Worm (Caenorhabditis elegans): Measurements from ENCODE around the gene msd-4.

The msd-4 gene

ce11 chrIII:4856109-4856508, 12.4 kb downstream of the msd-4 start, which contains the start of gene C35D10.7:
Gene C35D10.7, plus strand, starts transcription at chrIII:4856193.
- TF ChIP-seq mec-3 (tag; optimal IDR thresholded peaks at IDR 0.05; ENCODE audit: borderline replicate concordance), result no peak
- no peak for TF ChIP-seq elt-4 (tag; optimal IDR thresholded peaks at IDR 0.05)
- TF ChIP-seq gmeb-2 (tag; optimal IDR thresholded peaks at IDR 0.05), result no peak
- no peak for TF ChIP-seq pqm-1 (tag; optimal IDR thresholded peaks at IDR 0.05)
- no peak for TF ChIP-seq nhr-11 (tag; optimal IDR thresholded peaks at IDR 0.05)
- TF ChIP-seq ceh-45 (GFP tag; IDR thresholded peaks at IDR 0.05), result no peak
- TF ChIP-seq ztf-16 (tag; optimal IDR thresholded peaks at IDR 0.05), result no peak
- no peak for TF ChIP-seq tbx-7 (tag; optimal IDR thresholded peaks at IDR 0.05)

- no peak for TF ChIP-seq ceh-45 (GFP tag; IDR thresholded peaks at IDR 0.05)
- no peak for TF ChIP-seq pqm-1 (tag; optimal IDR thresholded peaks at IDR 0.05)
- TF ChIP-seq ceh-18 (tag; optimal IDR thresholded peaks at IDR 0.05), result no peak
- TF ChIP-seq pax-1 (tag; optimal IDR thresholded peaks at IDR 0.05), result no peak
These were observed 13.6 kb downstream of the msd-4 start, which contains the start of gene C35D10.8 for ce11 chrIII:4854918-4855317. Gene C35D10.8, plus strand, starts transcription at chrIII:4855218.

- TF ChIP-seq gmeb-2 (tag; optimal IDR thresholded peaks at IDR 0.05) (no peak), ceh-14 (tag; optimal IDR thresholded peaks at IDR 0.05) (no peak), dmd-4 (tag; optimal IDR thresholded peaks at IDR 0.05; ENCODE audit: borderline replicate concordance) (no peak), ceh-9 (tag; optimal IDR thresholded peaks at IDR 0.05) (no peak), nhr-232 (tag; optimal IDR thresholded peaks at IDR 0.05) (no peak), ahr-1 (tag; optimal IDR thresholded peaks at IDR 0.05) (no peak), K02D7.2 (tag; optimal IDR thresholded peaks at IDR 0.05) (no peak), ceh-30 (tag; optimal IDR thresholded peaks at IDR 0.05) (no peak), pat-9 (tag; optimal IDR thresholded peaks at IDR 0.05) (no peak), ceh-18 (tag; optimal IDR thresholded peaks at IDR 0.05) (no peak), npax-4 (tag; optimal IDR thresholded peaks at IDR 0.05) (no peak), rnt-1 (tag; optimal IDR thresholded peaks at IDR 0.05) (no peak), eyg-1 (tag; optimal IDR thresholded peaks at IDR 0.05) (no peak), sdc-2 (tag; optimal IDR thresholded peaks at IDR 0.05) (no peak), hlh-6 (tag; optimal IDR thresholded peaks at IDR 0.05) (no peak)
These were observed 16.5 kb downstream of the msd-4 start, which contains the start of gene ced-4 for ce11 chrIII:4852025-4852424. Gene ced-4, plus strand, starts transcription at chrIII:4852325.

- TF ChIP-seq ama-1 (optimal IDR thresholded peaks at IDR 0.05) (no peak), pros-1 (tag; optimal IDR thresholded peaks at IDR 0.05) (no peak), ahr-1 (tag; optimal IDR thresholded peaks at IDR 0.05) (no peak), pha-2 (tag; optimal IDR thresholded peaks at IDR 0.05) (no peak), ceh-22 (tag; optimal IDR thresholded peaks at IDR 0.05) (no peak), syd-9 (tag; optimal IDR thresholded peaks at IDR 0.05) (no peak), nhr-232 (tag; optimal IDR thresholded peaks at IDR 0.05) (no peak), pqm-1 (tag; optimal IDR thresholded peaks at IDR 0.05) (no peak), rnt-1 (tag; optimal IDR thresholded peaks at IDR 0.05) (no peak), T23F11.4 (GFP tag; optimal IDR thresholded peaks at IDR 0.05) (no peak), unc-42 (tag; optimal IDR thresholded peaks at IDR 0.05) (no peak), npax-4 (tag; optimal IDR thresholded peaks at IDR 0.05) (no peak), C08G9.2 (tag; optimal IDR thresholded peaks at IDR 0.05) (no peak), ref-2 (tag; optimal IDR thresholded peaks at IDR 0.05) (no peak), zip-5 (tag; optimal IDR thresholded peaks at IDR 0.05) (no peak), eyg-1 (tag; optimal IDR thresholded peaks at IDR 0.05) (no peak)
These were observed 18.4 kb downstream of the msd-4 start, which contains the start of gene F26A1.1 for ce11 chrIII:4850139-4850538. Gene F26A1.1, plus strand, starts transcription at chrIII:4850507.

ce11 chrIII:4849739-4850138, 18.8 kb downstream of the msd-4 start, which contains the start of gene nonu-1:
Gene nonu-1, minus strand, starts transcription at chrIII:4849907.
- peak; percentile 81 for TF ChIP-seq hlh-30 (tag; optimal IDR thresholded peaks at IDR 0.05; ENCODE audit: insufficient read depth)
- no peak for TF ChIP-seq unc-42 (tag; optimal IDR thresholded peaks at IDR 0.05)
